Worm (Caenorhabditis elegans) whole organism, L1 larva: ENCODE measurements around the gene idpc-4.
A peak's percentile ranks its signal among the peaks of the same experiment; 100 is the strongest.

Experiments
- egl-27 ChIP-seq, 2 experiments: fragments of 150-350 bp in 1 of 2; sonication (generic microtip); optimal IDR thresholded peaks; 3 replicates each; lab custom pipeline; 2017 to 2018; ENCODE audit warnings: missing biosample characterization in 2 of 2, missing genetic modification characterization in 2 of 2, missing genetic modification reagents in 2 of 2
- hlh-17 ChIP-seq: fragments of 200-800 bp; sonication (Bioruptor generic); optimal IDR thresholded peaks from 2 replicates; lab custom pipeline; 2018; ENCODE audit warnings: missing genetic modification characterization, mild to moderate bottlenecking, missing compliant biosample characterization, moderate library complexity, borderline replicate concordance
- lin-39 ChIP-seq: fragments of 150-350 bp; optimal IDR thresholded peaks from 2 replicates; lab custom pipeline; 2014; ENCODE audit warnings: missing biosample characterization, missing genetic modification reagents, missing genetic modification characterization
- snpc-4 ChIP-seq: fragments of 150-350 bp; optimal IDR thresholded peaks from 2 replicates; lab custom pipeline; 2014; ENCODE audit warnings: missing biosample characterization, missing genetic modification characterization

- TF ChIP-seq snpc-4 (peak; percentile 38), egl-27 (tag; optimal IDR thresholded peaks at IDR 0.05; lab: Kevin White, UChicago) (no peak), lin-39 (tag; lab: Kevin White, UChicago) (no peak), hlh-17 (no peak)
These were observed 42.5 kb upstream of the idpc-4 start, which contains the start of gene rtfo-1 for ce11 chrV:9582594-9583322.
